Fruit fly (Drosophila melanogaster) Kc167 (cell line): ENCODE measurements around the gene CG5853.

Experiments
- h ChIP-seq: fragments of >200 bp; optimal IDR thresholded peaks from 3 replicates; lab custom pipeline; 2018; ENCODE audit warnings: missing external identifiers
- insv ChIP-seq: fragments of >200 bp; optimal IDR thresholded peaks from 3 replicates; lab custom pipeline; 2018; ENCODE audit warnings: missing external identifiers
- psq ChIP-seq: fragments of >200 bp; optimal IDR thresholded peaks from 2 replicates; lab custom pipeline; 2017; ENCODE audit warnings: missing external identifiers
- ttk ChIP-seq: sonication (Bioruptor generic); optimal IDR thresholded peaks from 2 replicates; lab custom pipeline; 2017; ENCODE audit warnings: missing external identifiers

DNA sequence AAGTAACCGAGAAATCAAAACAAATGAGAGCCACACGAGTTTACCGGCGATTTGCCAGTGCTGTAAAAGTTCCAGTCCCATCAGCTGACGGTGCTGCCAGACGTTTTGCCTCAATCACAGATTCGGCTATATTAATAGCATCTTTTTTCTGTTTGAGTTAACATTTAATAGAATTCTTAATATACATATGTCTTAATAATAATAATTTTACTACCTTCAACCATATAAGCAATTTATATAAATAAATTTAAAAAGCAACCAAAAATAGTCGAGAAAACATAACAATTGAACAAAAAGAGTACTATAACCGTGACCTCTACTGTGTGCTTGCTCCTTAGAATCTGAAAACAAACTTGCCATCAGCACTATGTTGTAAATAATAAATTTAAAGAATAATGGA is 6.7 kb upstream of the CG5853 start, which contains the start of the genes CG13126 and CG4709:
- TF ChIP-seq ttk (lab: Kevin White, UChicago): no peak
- no peak for TF ChIP-seq h
- no peak for TF ChIP-seq psq
- TF ChIP-seq insv (lab: Kevin White, UChicago): no peak
